Worm (Caenorhabditis elegans) whole organism, L2 larva: ENCODE measurements around the gene Y39B6A.42.

ENCODE experiments used
- F13H6.1 ChIP-seq: sonication (generic microtip); optimal IDR thresholded peaks from 2 replicates; lab custom pipeline; 2016; ENCODE audit warnings: missing genetic modification characterization, missing compliant biosample characterization
- R02D3.7 ChIP-seq: fragments of 150-350 bp; optimal IDR thresholded peaks from 2 replicates; lab custom pipeline; 2014; ENCODE audit warnings: missing biosample characterization, missing genetic modification characterization
- Y55F3AM.14 ChIP-seq: fragments of 200-800 bp; sonication (Bioruptor generic); optimal IDR thresholded peaks from 2 replicates; lab custom pipeline; 2018; ENCODE audit warnings: mild to moderate bottlenecking, missing genetic modification characterization, missing compliant biosample characterization
- ZK546.5 ChIP-seq: sonication (generic microtip); optimal IDR thresholded peaks from 2 replicates; lab custom pipeline; 2017; ENCODE audit warnings: missing biosample characterization, missing genetic modification characterization
- alr-1 ChIP-seq: fragments of 150-350 bp; optimal IDR thresholded peaks from 2 replicates; lab custom pipeline; 2014; ENCODE audit warnings: missing biosample characterization, missing genetic modification characterization
- aly-2 ChIP-seq: fragments of 150-350 bp; optimal IDR thresholded peaks from 2 replicates; lab custom pipeline; 2014; ENCODE audit warnings: missing biosample characterization, missing genetic modification characterization
- blmp-1 ChIP-seq: sonication (generic microtip); optimal IDR thresholded peaks from 2 replicates; lab custom pipeline; 2017; ENCODE audit warnings: missing genetic modification characterization, mild to moderate bottlenecking, missing compliant biosample characterization, antibody characterized with exemption, moderate library complexity; ENCODE audit not compliant: insufficient read depth
- ceh-16 ChIP-seq: fragments of 150-350 bp; optimal IDR thresholded peaks from 2 replicates; lab custom pipeline; 2014; ENCODE audit warnings: missing biosample characterization, missing genetic modification characterization
- ceh-82 ChIP-seq: fragments of 150-350 bp; optimal IDR thresholded peaks from 2 replicates; lab custom pipeline; 2014; ENCODE audit warnings: missing biosample characterization, missing genetic modification characterization
- crh-2 ChIP-seq: sonication (generic microtip); optimal IDR thresholded peaks from 2 replicates; lab custom pipeline; 2017; ENCODE audit warnings: missing biosample characterization, missing genetic modification characterization
- dmd-4 ChIP-seq: sonication (generic microtip); optimal IDR thresholded peaks from 2 replicates; lab custom pipeline; 2017; ENCODE audit warnings: missing biosample characterization, missing genetic modification characterization
- egl-27 ChIP-seq: sonication (generic microtip); optimal IDR thresholded peaks from 3 replicates; lab custom pipeline; 2017; ENCODE audit warnings: missing biosample characterization, missing genetic modification reagents, missing genetic modification characterization
- elt-1 ChIP-seq: fragments of 150-350 bp; optimal IDR thresholded peaks from 2 replicates; lab custom pipeline; 2014; ENCODE audit warnings: missing biosample characterization, missing genetic modification characterization
- fos-1 ChIP-seq: fragments of 150-350 bp; optimal IDR thresholded peaks from 2 replicates; lab custom pipeline; 2014; ENCODE audit warnings: missing biosample characterization, missing genetic modification characterization
- lin-11 ChIP-seq: fragments of 150-350 bp; sonication (generic microtip); optimal IDR thresholded peaks from 2 replicates; lab custom pipeline; 2014; ENCODE audit warnings: missing biosample characterization, missing genetic modification characterization, inconsistent platforms, mixed read lengths
- lin-13 ChIP-seq: fragments of 150-350 bp; optimal IDR thresholded peaks from 2 replicates; lab custom pipeline; 2014; ENCODE audit warnings: missing biosample characterization, missing genetic modification reagents, missing genetic modification characterization
- lsy-2 ChIP-seq, 2 experiments: fragments of 150-350 bp in 1 of 2; sonication (generic microtip) in 1 of 2; optimal IDR thresholded peaks; 2 replicates each; lab custom pipeline; 2014 to 2017; ENCODE audit warnings: missing biosample characterization in 2 of 2, missing genetic modification characterization in 2 of 2
- mab-5 ChIP-seq: fragments of 150-350 bp; optimal IDR thresholded peaks from 2 replicates; lab custom pipeline; 2014; ENCODE audit warnings: missing biosample characterization, missing genetic modification characterization
- mbf-1 ChIP-seq: sonication (generic microtip); optimal IDR thresholded peaks from 2 replicates; lab custom pipeline; 2017; ENCODE audit warnings: missing biosample characterization, missing genetic modification characterization
- mdl-1 ChIP-seq, 2 experiments: fragments of 150-350 bp in 1 of 2; sonication (generic microtip) in 1 of 2; optimal IDR thresholded peaks; 2 replicates each; lab custom pipeline; 2017; ENCODE audit warnings: missing biosample characterization in 2 of 2, missing genetic modification characterization in 2 of 2
- nhr-10 ChIP-seq: sonication (generic microtip); optimal IDR thresholded peaks from 2 replicates; lab custom pipeline; 2017; ENCODE audit warnings: missing biosample characterization, missing genetic modification characterization
- nhr-11 ChIP-seq: fragments of 150-350 bp; optimal IDR thresholded peaks from 2 replicates; lab custom pipeline; 2014; ENCODE audit warnings: missing biosample characterization, missing genetic modification characterization
- nhr-12 ChIP-seq: fragments of 150-350 bp; optimal IDR thresholded peaks from 2 replicates; lab custom pipeline; 2014; ENCODE audit warnings: missing biosample characterization, missing genetic modification characterization
- nhr-129 ChIP-seq: fragments of 150-350 bp; optimal IDR thresholded peaks from 2 replicates; lab custom pipeline; 2014; ENCODE audit warnings: missing biosample characterization, missing genetic modification characterization
- nhr-21 ChIP-seq: fragments of 150-350 bp; optimal IDR thresholded peaks from 2 replicates; lab custom pipeline; 2014; ENCODE audit warnings: missing biosample characterization, missing genetic modification characterization
- nhr-237 ChIP-seq: fragments of 150-350 bp; optimal IDR thresholded peaks from 2 replicates; lab custom pipeline; 2014; ENCODE audit warnings: missing biosample characterization, missing genetic modification characterization
- nhr-6 ChIP-seq: fragments of 150-350 bp; optimal IDR thresholded peaks from 2 replicates; lab custom pipeline; 2014; ENCODE audit warnings: missing biosample characterization, missing genetic modification characterization
- nhr-77 ChIP-seq: fragments of 150-350 bp; optimal IDR thresholded peaks from 2 replicates; lab custom pipeline; 2014; ENCODE audit warnings: missing biosample characterization, missing genetic modification characterization
- peb-1 ChIP-seq: fragments of 150-350 bp; optimal IDR thresholded peaks from 2 replicates; lab custom pipeline; 2014; ENCODE audit warnings: missing biosample characterization, missing genetic modification characterization
- sem-4 ChIP-seq: fragments of 150-350 bp; optimal IDR thresholded peaks from 2 replicates; lab custom pipeline; 2014; ENCODE audit warnings: missing biosample characterization, missing genetic modification reagents, missing genetic modification characterization
- skn-1 ChIP-seq: sonication (generic microtip); optimal IDR thresholded peaks from 2 replicates; lab custom pipeline; 2017; ENCODE audit warnings: missing biosample characterization, missing genetic modification characterization
- sma-3 ChIP-seq: sonication (generic microtip); optimal IDR thresholded peaks from 2 replicates; lab custom pipeline; 2016; ENCODE audit warnings: missing genetic modification reagents, missing genetic modification characterization, missing compliant biosample characterization
- sma-9 ChIP-seq, 2 experiments: fragments of 150-350 bp in 1 of 2; sonication (generic microtip) in 1 of 2; optimal IDR thresholded peaks; 2 replicates each; lab custom pipeline; 2014 to 2016; ENCODE audit warnings: missing genetic modification characterization in 2 of 2, mild to moderate bottlenecking in 1 of 2, missing biosample characterization in 1 of 2, missing compliant biosample characterization in 1 of 2, missing genetic modification reagents in 1 of 2, moderate library complexity in 1 of 2
- snpc-4 ChIP-seq: fragments of 150-350 bp; optimal IDR thresholded peaks from 2 replicates; lab custom pipeline; 2014; ENCODE audit warnings: missing biosample characterization, missing genetic modification characterization
- unc-39 ChIP-seq: fragments of 150-350 bp; optimal IDR thresholded peaks from 2 replicates; lab custom pipeline; 2014; ENCODE audit warnings: missing biosample characterization, missing genetic modification characterization
- unc-55 ChIP-seq: fragments of 150-350 bp; sonication (generic microtip); optimal IDR thresholded peaks from 3 replicates; lab custom pipeline; 2014; ENCODE audit warnings: missing biosample characterization, missing genetic modification reagents, missing genetic modification characterization
- unc-62 ChIP-seq: fragments of 150-350 bp; optimal IDR thresholded peaks from 2 replicates; lab custom pipeline; 2014; ENCODE audit warnings: missing biosample characterization, missing genetic modification reagents, missing genetic modification characterization
- ztf-1 ChIP-seq: fragments of 200-800 bp; sonication (Bioruptor generic); conservative IDR thresholded peaks from 2 replicates; pipeline ENCODE4 v1.3.6; 2022; ENCODE audit warnings: missing genetic modification characterization, missing compliant biosample characterization
- ztf-11 ChIP-seq: sonication (generic microtip); optimal IDR thresholded peaks from 2 replicates; lab custom pipeline; 2017; ENCODE audit warnings: missing biosample characterization, missing genetic modification characterization
- ztf-4 ChIP-seq: fragments of 150-350 bp; optimal IDR thresholded peaks from 2 replicates; lab custom pipeline; 2014; ENCODE audit warnings: missing biosample characterization, missing genetic modification characterization

Gene Y39B6A.42

DNA sequence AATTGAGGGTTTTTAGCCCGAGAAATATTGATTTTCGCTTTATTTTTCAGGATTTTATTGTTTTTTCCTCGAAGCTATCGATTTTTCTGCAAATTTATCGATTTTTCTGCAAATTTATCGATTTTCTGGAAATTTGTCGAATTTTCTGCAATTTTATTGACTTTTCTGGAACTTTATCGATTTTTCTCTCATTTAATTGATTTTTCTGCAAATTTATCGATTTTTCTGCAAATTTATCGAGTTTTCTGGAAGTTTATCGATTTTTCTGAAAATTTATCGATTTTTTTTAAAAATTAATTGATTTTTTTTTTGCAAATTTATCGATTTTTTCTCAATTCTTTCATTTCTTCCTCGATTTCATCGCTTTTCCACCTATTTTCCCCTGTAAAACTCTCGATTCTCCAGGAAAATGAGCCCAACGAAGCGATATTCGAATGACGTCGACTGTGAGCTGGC is 24.1 kb upstream of the Y39B6A.42 start, which contains the start of gene gtf-2F2:
Gene gtf-2F2, plus strand, starts transcription at position 406 of the 456 bp plus-strand sequence.
- TF ChIP-seq ztf-4 (tag; lab: Kevin White, UChicago) (no peak), mab-5 (no peak), unc-55 (GFP tag; lab: Kevin White, UChicago) (no peak), fos-1 (tag; lab: Kevin White, UChicago) (no peak), unc-62 (no peak), nhr-237 (no peak), ceh-82 (tag; lab: Kevin White, UChicago) (no peak), snpc-4 (tag; lab: Kevin White, UChicago) (no peak), mbf-1 (no peak), elt-1 (no peak), alr-1 (tag; lab: Kevin White, UChicago) (no peak), ztf-11 (tag; lab: Kevin White, UChicago) (no peak), skn-1 (tag; lab: Kevin White, UChicago) (no peak), mdl-1 (tag; optimal IDR thresholded peaks at IDR 0.05; lab: Kevin White, UChicago) (no peak), ceh-16 (tag; lab: Kevin White, UChicago) (no peak), peb-1 (no peak), sem-4 (tag; lab: Kevin White, UChicago) (no peak)

DNA sequence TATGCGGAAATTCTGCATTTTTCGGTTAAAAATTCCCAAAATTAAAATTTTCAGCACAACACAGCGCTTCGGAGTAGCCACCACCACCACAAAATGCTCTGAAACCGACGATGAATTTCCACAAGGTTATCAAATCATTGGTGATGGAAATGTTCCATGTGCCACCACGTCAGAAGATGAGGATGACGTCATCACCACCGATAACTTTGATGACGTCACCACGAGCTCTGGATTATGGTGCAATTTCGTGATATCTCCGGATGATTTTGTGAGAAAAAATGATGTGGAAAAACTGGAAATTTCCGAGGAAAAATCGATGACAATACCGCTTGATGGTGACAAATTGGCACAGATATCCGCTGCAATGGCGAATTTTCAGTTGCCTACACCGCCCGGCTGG is 23.6 kb upstream of the Y39B6A.42 start:
- TF ChIP-seq lin-11 (tag; lab: Kevin White, UChicago) (no peak), aly-2 (tag; lab: Kevin White, UChicago) (no peak), ztf-11 (tag; lab: Kevin White, UChicago) (no peak), lin-13 (GFP tag; lab: Kevin White, UChicago) (no peak), nhr-129 (tag; lab: Kevin White, UChicago) (no peak), blmp-1 (tag; lab: Kevin White, UChicago) (no peak), nhr-6 (tag; lab: Kevin White, UChicago) (no peak), unc-62 (no peak), mbf-1 (no peak), dmd-4 (tag; lab: Kevin White, UChicago) (no peak), unc-55 (GFP tag; lab: Kevin White, UChicago) (no peak), ceh-16 (tag; lab: Kevin White, UChicago) (no peak), lsy-2 (tag; optimal IDR thresholded peaks at IDR 0.05; lab: Kevin White, UChicago) (no peak), nhr-11 (tag; lab: Kevin White, UChicago) (no peak), alr-1 (tag; lab: Kevin White, UChicago) (no peak)

ce11 chrV:18990958-18991357 is 21.5 kb upstream of the Y39B6A.42 start:
- TF ChIP-seq unc-55 (GFP tag; lab: Kevin White, UChicago) (no peak), fos-1 (tag; lab: Kevin White, UChicago) (no peak), ztf-1 (GFP tag; lab: Robert Waterston, UW) (no peak), R02D3.7 (no peak), sem-4 (tag; lab: Kevin White, UChicago) (no peak)

ce11 chrV:18990238-18990901 is 20.9 kb upstream of the Y39B6A.42 start, which contains the start of the genes reps-1 and Y39B6A.37:
reps-1 (minus strand) TSS chrV:18990500.
Y39B6A.37 (plus strand) TSS chrV:18990851.
- TF ChIP-seq Y55F3AM.14 (GFP tag; lab: Kevin White, UChicago) (no peak), lin-11 (tag; lab: Kevin White, UChicago) (peak; percentile 24), nhr-77 (no peak), ztf-1 (GFP tag; lab: Robert Waterston, UW) (no peak), fos-1 (tag; lab: Kevin White, UChicago) (peak; percentile 27), unc-62 (no peak), ztf-4 (tag; lab: Kevin White, UChicago) (no peak), mab-5 (peak; percentile 45), sma-3 (peak; percentile 32), egl-27 (tag; lab: Kevin White, UChicago) (no peak), skn-1 (tag; lab: Kevin White, UChicago) (no peak), F13H6.1 (tag; lab: Kevin White, UChicago) (peak; percentile 62), aly-2 (tag; lab: Kevin White, UChicago) (no peak), dmd-4 (tag; lab: Kevin White, UChicago) (no peak), nhr-237 (no peak), ceh-82 (tag; lab: Kevin White, UChicago) (peak; percentile 12), nhr-10 (tag; lab: Kevin White, UChicago) (peak; percentile 6), nhr-6 (tag; lab: Kevin White, UChicago) (no peak), crh-2 (tag; lab: Kevin White, UChicago) (peak; percentile 66), nhr-21 (tag; lab: Kevin White, UChicago) (peak; percentile 25), lsy-2 (tag; optimal IDR thresholded peaks at IDR 0.05; lab: Kevin White, UChicago) (peak; percentile 82), peb-1 (no peak), alr-1 (tag; lab: Kevin White, UChicago) (no peak), blmp-1 (tag; lab: Kevin White, UChicago) (peak; percentile 45), ZK546.5 (no peak), snpc-4 (tag; lab: Kevin White, UChicago) (peak; percentile 33), mdl-1 (tag; optimal IDR thresholded peaks at IDR 0.05; lab: Kevin White, UChicago) (no peak), unc-55 (GFP tag; lab: Kevin White, UChicago) (peak; percentile 72), R02D3.7 (peak; percentile 35), elt-1 (no peak), mbf-1 (no peak), unc-39 (tag; lab: Kevin White, UChicago) (no peak), sma-9 (GFP tag; optimal IDR thresholded peaks at IDR 0.05; lab: Kevin White, UChicago) (peak; percentile 58), sma-9 (tag; optimal IDR thresholded peaks at IDR 0.05; lab: Kevin White, UChicago) (no peak), nhr-11 (tag; lab: Kevin White, UChicago) (no peak), nhr-12 (no peak), nhr-129 (tag; lab: Kevin White, UChicago) (peak; percentile 27), sem-4 (tag; lab: Kevin White, UChicago) (peak; percentile 7)
